Fruit fly (Drosophila melanogaster) whole organism, embryonic: ENCODE data around the gene CG33096.
A peak's percentile ranks its signal among the peaks of the same experiment; 100 is the strongest.

Experiments used
- ATbp ChIP-seq: fragments of 200-800 bp; sonication (Bioruptor generic); optimal IDR thresholded peaks from 2 replicates; lab custom pipeline; 2017; ENCODE audit warnings: missing biosample characterization, mild to moderate bottlenecking, missing genetic modification characterization, missing genetic modification reagents
- Ada2b ChIP-seq: fragments of 200-800 bp; sonication (Bioruptor generic); IDR thresholded peaks from 2 replicates; pipeline ENCODE4 v1.3.6; 2022; ENCODE audit warnings: missing biosample characterization, missing genetic modification characterization
- Antp ChIP-seq: fragments of 200-800 bp; sonication (Bioruptor generic); optimal IDR thresholded peaks from 3 replicates; lab custom pipeline; 2016; ENCODE audit warnings: missing biosample characterization, missing genetic modification characterization
- Blimp-1 ChIP-seq: fragments of 200-800 bp; sonication (Bioruptor generic); optimal IDR thresholded peaks from 3 replicates; lab custom pipeline; 2018; ENCODE audit warnings: missing biosample characterization, missing genetic modification characterization, mild to moderate bottlenecking, moderate library complexity, missing genetic modification reagents
- CG10565 ChIP-seq: fragments of 200-800 bp; sonication (Bioruptor generic); optimal IDR thresholded peaks from 3 replicates; lab custom pipeline; 2016; ENCODE audit warnings: missing biosample characterization, mild to moderate bottlenecking, missing genetic modification characterization
- CG12104 ChIP-seq: fragments of 200-800 bp; sonication (Bioruptor generic); optimal IDR thresholded peaks from 3 replicates; lab custom pipeline; 2016; ENCODE audit warnings: missing biosample characterization, missing genetic modification characterization
- CG14050 ChIP-seq: fragments of 200-800 bp; sonication (Bioruptor generic); IDR thresholded peaks from 3 replicates; pipeline ENCODE4 v1.3.6; 2022; ENCODE audit warnings: missing biosample characterization, missing genetic modification characterization
- CG15696 ChIP-seq: fragments of 200-800 bp; sonication (Bioruptor generic); optimal IDR thresholded peaks from 2 replicates; lab custom pipeline; 2019; ENCODE audit warnings: missing biosample characterization, mild to moderate bottlenecking, missing genetic modification characterization, moderate library complexity
- CG16863 ChIP-seq: fragments of 200-800 bp; sonication (Bioruptor generic); optimal IDR thresholded peaks from 3 replicates; lab custom pipeline; 2016; ENCODE audit warnings: missing biosample characterization, missing genetic modification characterization
- CG17361 ChIP-seq: fragments of 200-800 bp; sonication (Bioruptor generic); IDR thresholded peaks from 3 replicates; pipeline ENCODE4 v1.3.6; 2022; ENCODE audit warnings: missing biosample characterization, missing genetic modification characterization
- CG31388 ChIP-seq: fragments of 200-800 bp; sonication (Bioruptor generic); optimal IDR thresholded peaks from 2 replicates; lab custom pipeline; 2016; ENCODE audit warnings: missing biosample characterization, missing genetic modification characterization
- CG3163 ChIP-seq: fragments of 200-800 bp; sonication (Bioruptor generic); optimal IDR thresholded peaks from 3 replicates; lab custom pipeline; 2016; ENCODE audit warnings: missing biosample characterization, missing genetic modification characterization
- CG3995 ChIP-seq: fragments of 200-800 bp; sonication (Bioruptor generic); optimal IDR thresholded peaks from 3 replicates; lab custom pipeline; 2016; ENCODE audit warnings: missing biosample characterization, missing genetic modification characterization
- CG8281 ChIP-seq: fragments of 200-800 bp; sonication (Bioruptor generic); optimal IDR thresholded peaks from 2 replicates; lab custom pipeline; 2018; ENCODE audit warnings: missing biosample characterization, mild to moderate bottlenecking, missing genetic modification characterization, moderate library complexity
- CG8924 ChIP-seq: fragments of 200-800 bp; optimal IDR thresholded peaks from 3 replicates; lab custom pipeline; 2019; ENCODE audit warnings: missing biosample characterization, mild to moderate bottlenecking, missing genetic modification characterization, moderate library complexity
- CHES-1-like ChIP-seq: fragments of 200-800 bp; sonication (Bioruptor generic); optimal IDR thresholded peaks from 2 replicates; lab custom pipeline; 2016; ENCODE audit warnings: missing biosample characterization, missing genetic modification characterization
- CrebB ChIP-seq: fragments of 200-800 bp; sonication (Bioruptor generic); optimal IDR thresholded peaks from 3 replicates; lab custom pipeline; 2018; ENCODE audit warnings: missing biosample characterization, mild to moderate bottlenecking, missing genetic modification characterization
- Dad ChIP-seq: fragments of 200-800 bp; sonication (Bioruptor generic); optimal IDR thresholded peaks from 3 replicates; lab custom pipeline; 2016; ENCODE audit warnings: missing biosample characterization, missing genetic modification characterization
- GATAe ChIP-seq: fragments of 200-800 bp; sonication (Bioruptor generic); conservative IDR thresholded peaks from 2 replicates; pipeline ENCODE4 v1.3.6; 2022; ENCODE audit warnings: missing biosample characterization, missing genetic modification characterization
- Hr39 ChIP-seq: fragments of >200 bp; optimal IDR thresholded peaks from 2 replicates; lab custom pipeline; 2017
- MBD-R2 ChIP-seq: fragments of 200-800 bp; sonication (Bioruptor generic); IDR thresholded peaks from 2 replicates; pipeline ENCODE4 v1.3.6; 2022; ENCODE audit warnings: missing biosample characterization, missing genetic modification characterization
- Med ChIP-seq: fragments of 200-800 bp; sonication (Bioruptor generic); peaks from one replicate; lab custom pipeline; 2016; ENCODE audit warnings: missing biosample characterization, missing genetic modification characterization, mild to moderate bottlenecking, inconsistent platforms, moderate library complexity
- NFAT ChIP-seq: fragments of 200-800 bp; sonication (Bioruptor generic); IDR thresholded peaks from 2 replicates; pipeline ENCODE4 v1.3.6; 2022; ENCODE audit warnings: missing biosample characterization, missing genetic modification characterization
- NfI ChIP-seq: fragments of 200-800 bp; sonication (Bioruptor generic); optimal IDR thresholded peaks from 3 replicates; lab custom pipeline; 2018; ENCODE audit warnings: missing biosample characterization, mild to moderate bottlenecking, missing genetic modification characterization, moderate library complexity
- Opbp ChIP-seq: fragments of 200-800 bp; sonication (Bioruptor generic); IDR thresholded peaks from 3 replicates; pipeline ENCODE4 v1.3.6; 2022; ENCODE audit warnings: missing biosample characterization, missing genetic modification characterization; ENCODE audit not compliant: partially characterized antibody
- Optix ChIP-seq: fragments of 200-800 bp; sonication (Bioruptor generic); IDR thresholded peaks from 3 replicates; pipeline ENCODE4 v1.3.6; 2022; ENCODE audit warnings: missing biosample characterization, missing genetic modification characterization
- Rfx ChIP-seq: fragments of 200-800 bp; sonication (Bioruptor generic); IDR thresholded peaks from 2 replicates; pipeline ENCODE4 v1.3.6; 2022; ENCODE audit warnings: missing biosample characterization, missing genetic modification characterization
- Stat92E ChIP-seq, 3 experiments: fragments of >200 bp in 2 of 3; fragments of 200-800 bp in 1 of 3; sonication (Bioruptor generic) in 1 of 3; optimal IDR thresholded peaks; 2 replicates each; lab custom pipeline; 2017 to 2019; ENCODE audit warnings: missing biosample characterization in 3 of 3, missing genetic modification characterization in 3 of 3, mild to moderate bottlenecking in 1 of 3, moderate library complexity in 1 of 3
- Xrp1 ChIP-seq: fragments of 200-800 bp; sonication (Bioruptor generic); IDR thresholded peaks from 2 replicates; pipeline ENCODE4 v1.3.6; 2022; ENCODE audit warnings: missing biosample characterization, missing genetic modification characterization
- bigmax ChIP-seq: fragments of 200-800 bp; sonication (Bioruptor generic); optimal IDR thresholded peaks from 2 replicates; lab custom pipeline; 2018; ENCODE audit warnings: missing biosample characterization, mild to moderate bottlenecking, missing genetic modification characterization
- cad ChIP-seq: fragments of >200 bp; optimal IDR thresholded peaks from 2 replicates; lab custom pipeline; 2017; ENCODE audit warnings: missing biosample characterization, missing genetic modification characterization
- cato ChIP-seq: fragments of 200-800 bp; sonication (Bioruptor generic); optimal IDR thresholded peaks from 2 replicates; lab custom pipeline; 2016; ENCODE audit warnings: missing biosample characterization, missing genetic modification characterization, borderline replicate concordance
- cg ChIP-seq: fragments of 200-800 bp; sonication (Bioruptor generic); optimal IDR thresholded peaks from 3 replicates; lab custom pipeline; 2019; ENCODE audit warnings: missing biosample characterization, mild to moderate bottlenecking, missing genetic modification characterization, moderate library complexity
- ci ChIP-seq: fragments of 200-800 bp; sonication (Bioruptor generic); IDR thresholded peaks from 3 replicates; pipeline ENCODE4 v1.3.6; 2022; ENCODE audit warnings: missing biosample characterization, missing genetic modification characterization
- corto ChIP-seq: fragments of 200-800 bp; sonication (Bioruptor generic); optimal IDR thresholded peaks from 2 replicates; lab custom pipeline; 2016; ENCODE audit warnings: missing biosample characterization, mild to moderate bottlenecking, missing genetic modification characterization, moderate library complexity
- en ChIP-seq: fragments of 200-800 bp; sonication (Bioruptor generic); optimal IDR thresholded peaks from 2 replicates; lab custom pipeline; 2016; ENCODE audit warnings: missing biosample characterization, missing genetic modification characterization
- fd96Cb ChIP-seq: fragments of 200-800 bp; sonication (Bioruptor generic); optimal IDR thresholded peaks from 2 replicates; lab custom pipeline; 2018; ENCODE audit warnings: missing biosample characterization, mild to moderate bottlenecking, missing genetic modification characterization, moderate library complexity
- fu2 ChIP-seq: fragments of 200-800 bp; sonication (Bioruptor generic); optimal IDR thresholded peaks from 2 replicates; lab custom pipeline; 2016; ENCODE audit warnings: missing biosample characterization, missing genetic modification characterization
- gce ChIP-seq: fragments of 200-800 bp; sonication (Bioruptor generic); IDR thresholded peaks from 3 replicates; pipeline ENCODE4 v1.3.6; 2022; ENCODE audit warnings: missing biosample characterization, missing genetic modification characterization
- gro ChIP-seq: fragments of 200-800 bp; sonication (Bioruptor generic); optimal IDR thresholded peaks from 2 replicates; lab custom pipeline; 2016; ENCODE audit warnings: missing biosample characterization, missing genetic modification characterization
- ham ChIP-seq: fragments of 200-800 bp; sonication (Bioruptor generic); IDR thresholded peaks from 2 replicates; pipeline ENCODE4 v1.3.6; 2022; ENCODE audit warnings: missing biosample characterization, missing genetic modification characterization
- ind ChIP-seq: fragments of 200-800 bp; sonication (Bioruptor generic); optimal IDR thresholded peaks from 3 replicates; lab custom pipeline; 2016; ENCODE audit warnings: missing biosample characterization, missing genetic modification characterization
- kay ChIP-seq: fragments of 200-800 bp; sonication (Bioruptor generic); optimal IDR thresholded peaks from 2 replicates; lab custom pipeline; 2016; ENCODE audit warnings: missing biosample characterization, missing genetic modification characterization
- klu ChIP-seq: fragments of 200-800 bp; sonication (Bioruptor generic); IDR thresholded peaks from 2 replicates; pipeline ENCODE4 v1.3.6; 2022; ENCODE audit warnings: missing biosample characterization, missing genetic modification characterization
- lov ChIP-seq, 2 experiments: fragments of 200-800 bp in 1 of 2; fragments of >200 bp in 1 of 2; sonication (Bioruptor generic) in 1 of 2; IDR thresholded peaks in 1 of 2; optimal IDR thresholded peaks in 1 of 2; 2 replicates in 1 of 2; 3 replicates in 1 of 2; pipeline versions ENCODE4 v1.3.6 to Lab custom; 2017 to 2022; ENCODE audit warnings: missing biosample characterization in 1 of 2, missing genetic modification characterization in 1 of 2
- mld ChIP-seq: fragments of 200-800 bp; sonication (Bioruptor generic); IDR thresholded peaks from 3 replicates; pipeline ENCODE4 v1.3.6; 2022; ENCODE audit warnings: missing biosample characterization, missing genetic modification characterization; ENCODE audit not compliant: partially characterized antibody
- phol ChIP-seq: fragments of 200-800 bp; sonication (Bioruptor generic); optimal IDR thresholded peaks from 3 replicates; lab custom pipeline; 2018; ENCODE audit warnings: missing biosample characterization, mild to moderate bottlenecking, missing genetic modification characterization, moderate library complexity
- ranshi ChIP-seq: fragments of 200-800 bp; sonication (Bioruptor generic); IDR thresholded peaks from 2 replicates; pipeline ENCODE4 v1.3.6; 2022; ENCODE audit warnings: missing biosample characterization, missing genetic modification characterization
- trem ChIP-seq: fragments of 200-800 bp; optimal IDR thresholded peaks from 3 replicates; lab custom pipeline; 2019; ENCODE audit warnings: missing biosample characterization, mild to moderate bottlenecking, missing genetic modification characterization, moderate library complexity
- unc-4 ChIP-seq: fragments of 200-800 bp; sonication (Bioruptor generic); IDR thresholded peaks from 2 replicates; pipeline ENCODE4 v1.3.6; 2022; ENCODE audit warnings: missing biosample characterization, missing genetic modification characterization; ENCODE audit not compliant: partially characterized antibody
- zf30C ChIP-seq: fragments of 200-800 bp; sonication (Bioruptor generic); optimal IDR thresholded peaks from 3 replicates; lab custom pipeline; 2018; ENCODE audit warnings: missing biosample characterization, mild to moderate bottlenecking, missing genetic modification characterization

CG33096 gene

DNA sequence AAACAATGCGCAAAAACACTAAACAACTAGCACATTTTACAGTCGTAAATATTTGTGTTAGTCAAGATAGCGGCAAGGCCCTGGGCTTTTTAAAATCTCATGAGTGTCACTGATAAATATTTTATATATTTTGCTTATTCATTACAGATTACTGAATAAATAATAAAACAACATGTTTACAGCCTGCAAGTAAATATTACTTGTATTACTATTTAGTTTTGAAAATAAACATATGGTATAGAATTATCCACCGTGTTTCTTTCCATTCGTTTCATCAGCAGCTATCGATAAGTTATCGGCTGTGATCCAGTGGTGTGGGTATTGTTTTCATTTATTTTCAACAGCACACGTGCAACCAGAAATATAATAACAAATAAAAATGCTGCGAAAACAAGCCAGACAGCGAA, 22.9 kb upstream of the CG33096 start, which contains the start of the genes shams and CG11920 (continued):
- no peak for TF ChIP-seq ind (GFP tag; lab: Kevin White, UChicago)
- TF ChIP-seq Dad (GFP tag; lab: Kevin White, UChicago): no peak
- TF ChIP-seq CG8281 (tag; lab: Kevin White, UChicago): no peak
- TF ChIP-seq CG12104 (GFP tag; lab: Kevin White, UChicago): no peak
- TF ChIP-seq fd96Cb (tag; lab: Kevin White, UChicago): no peak
- no peak for TF ChIP-seq NFAT (GFP tag; lab: Robert Waterston, UW)
- no peak for TF ChIP-seq Rfx (GFP tag; lab: Robert Waterston, UW)
- TF ChIP-seq Hr39 (lab: Kevin White, UChicago): no peak
- TF ChIP-seq Ada2b (GFP tag; lab: Robert Waterston, UW): no peak
- peak; percentile 88 for TF ChIP-seq CG8924 (tag; lab: Kevin White, UChicago)
- TF ChIP-seq CG3995: peak; percentile 57
- TF ChIP-seq CG17361 (GFP tag; lab: Robert Waterston, UW): no peak
- TF ChIP-seq gro (GFP tag; lab: Kevin White, UChicago): peak; percentile 40
- TF ChIP-seq gce (GFP tag; lab: Robert Waterston, UW): no peak
- TF ChIP-seq en (GFP tag; lab: Kevin White, UChicago): no peak
- no peak for TF ChIP-seq CG3163 (GFP tag; lab: Kevin White, UChicago)
- no peak for TF ChIP-seq CG14050
- TF ChIP-seq NfI: no peak
- TF ChIP-seq fu2 (GFP tag; lab: Kevin White, UChicago): no peak
- TF ChIP-seq ham (GFP tag; lab: Robert Waterston, UW): no peak
- no peak for TF ChIP-seq CHES-1-like (GFP tag; lab: Kevin White, UChicago)
- no peak for TF ChIP-seq CrebB
- no peak for TF ChIP-seq cad (GFP tag; lab: Kevin White, UChicago)
- no peak for TF ChIP-seq ci (GFP tag; lab: Robert Waterston, UW)
- TF ChIP-seq Stat92E (GFP tag; optimal IDR thresholded peaks at IDR 0.05; lab: Kevin White, UChicago): peak in 1 of 3 experiments; percentile 9
- no peak for TF ChIP-seq zf30C (GFP tag; lab: Kevin White, UChicago)
- no peak for TF ChIP-seq CG10565 (GFP tag; lab: Kevin White, UChicago)
- TF ChIP-seq GATAe (GFP tag; lab: Robert Waterston, UW): no peak
- no peak for TF ChIP-seq ranshi (GFP tag; lab: Robert Waterston, UW)
- TF ChIP-seq phol (tag; lab: Kevin White, UChicago): peak; percentile 10
- TF ChIP-seq CG16863 (GFP tag; lab: Kevin White, UChicago): no peak
- no peak for TF ChIP-seq Blimp-1 (GFP tag; lab: Kevin White, UChicago)
- TF ChIP-seq trem (tag; lab: Kevin White, UChicago): peak; percentile 84
- no peak for TF ChIP-seq CG31388 (GFP tag; lab: Kevin White, UChicago)
- TF ChIP-seq corto (GFP tag; lab: Kevin White, UChicago): no peak
- TF ChIP-seq klu (GFP tag; lab: Robert Waterston, UW): no peak
- no peak for TF ChIP-seq cato (GFP tag; lab: Kevin White, UChicago)
- TF ChIP-seq cg (GFP tag; lab: Kevin White, UChicago): peak; percentile 16
- peak; percentile 79 for TF ChIP-seq Med (GFP tag; lab: Kevin White, UChicago)
- peak; percentile 62; the same call in 1 of the 2 replicates for TF ChIP-seq MBD-R2
- peak; percentile 47; the same call in 1 of the 3 replicates for TF ChIP-seq Opbp (GFP tag; lab: Robert Waterston, UW)
- no peak for TF ChIP-seq Xrp1 (GFP tag; lab: Robert Waterston, UW)
- no peak for TF ChIP-seq lov (optimal IDR thresholded peaks at IDR 0.05; lab: Kevin White, UChicago)
- TF ChIP-seq lov (GFP tag; IDR thresholded peaks at IDR 0.05; lab: Robert Waterston, UW): no peak
- TF ChIP-seq mld (GFP tag; lab: Robert Waterston, UW): no peak
- peak; percentile 67 for TF ChIP-seq unc-4 (GFP tag; lab: Robert Waterston, UW)
- no peak for TF ChIP-seq kay
- TF ChIP-seq Optix: no peak
- no peak for TF ChIP-seq Antp
- TF ChIP-seq ATbp (GFP tag; lab: Kevin White, UChicago): no peak
- no peak for TF ChIP-seq CG15696 (tag; lab: Kevin White, UChicago)
- no peak for TF ChIP-seq bigmax (GFP tag; lab: Kevin White, UChicago)
